Fruit fly (Drosophila melanogaster) whole organism, embryonic: Measurements from ENCODE around the gene Arpc1.
A peak's percentile ranks its signal among the peaks of the same experiment; 100 is the strongest.

Experiments used
- ATbp ChIP-seq: fragments of 200-800 bp; sonication (Bioruptor generic); optimal IDR thresholded peaks from 2 replicates; lab custom pipeline; 2017; ENCODE audit warnings: missing biosample characterization, mild to moderate bottlenecking, missing genetic modification characterization, missing genetic modification reagents
- CG11560 ChIP-seq: fragments of 200-800 bp; sonication (Bioruptor generic); IDR thresholded peaks from 3 replicates; pipeline ENCODE4 v1.3.6; 2022; ENCODE audit warnings: missing biosample characterization, missing genetic modification characterization
- CG14965 ChIP-seq: fragments of 200-800 bp; sonication (Bioruptor generic); optimal IDR thresholded peaks from 2 replicates; lab custom pipeline; 2016; ENCODE audit warnings: missing biosample characterization, missing genetic modification characterization, borderline replicate concordance
- CG2199 ChIP-seq: fragments of 200-800 bp; sonication (Bioruptor generic); IDR thresholded peaks from 3 replicates; pipeline ENCODE4 v1.3.6; 2022; ENCODE audit warnings: missing biosample characterization, missing genetic modification characterization
- CG2712 ChIP-seq: fragments of 200-800 bp; optimal IDR thresholded peaks from 3 replicates; lab custom pipeline; 2019; ENCODE audit warnings: missing biosample characterization, mild to moderate bottlenecking, missing genetic modification characterization, moderate library complexity
- CG32532 ChIP-seq: fragments of 200-800 bp; sonication (Bioruptor generic); IDR thresholded peaks from 2 replicates; pipeline ENCODE4 v1.3.6; 2022; ENCODE audit warnings: missing biosample characterization, missing genetic modification characterization
- CG34376 ChIP-seq: fragments of 200-800 bp; sonication (Bioruptor generic); optimal IDR thresholded peaks from 2 replicates; lab custom pipeline; 2018; ENCODE audit warnings: missing biosample characterization, mild to moderate bottlenecking, missing genetic modification characterization
- CG3726 ChIP-seq: fragments of 200-800 bp; sonication (Bioruptor generic); IDR thresholded peaks from 3 replicates; pipeline ENCODE4, ENCODE4 v1.3.6; 2022; ENCODE audit warnings: missing biosample characterization, missing genetic modification characterization
- Chrac-16 ChIP-seq: fragments of 200-800 bp; sonication (Bioruptor generic); optimal IDR thresholded peaks from 3 replicates; lab custom pipeline; 2016; ENCODE audit warnings: missing biosample characterization, missing genetic modification characterization
- Deaf1 ChIP-seq: fragments of 200-800 bp; optimal IDR thresholded peaks from 3 replicates; lab custom pipeline; 2019; ENCODE audit warnings: missing biosample characterization, mild to moderate bottlenecking, missing genetic modification characterization, moderate library complexity
- ERR ChIP-seq: fragments of 200-800 bp; sonication (Bioruptor generic); optimal IDR thresholded peaks from 2 replicates; lab custom pipeline; 2016; ENCODE audit warnings: missing biosample characterization, missing genetic modification characterization
- HLH4C ChIP-seq: fragments of 200-800 bp; sonication (Bioruptor generic); IDR thresholded peaks from 3 replicates; pipeline ENCODE4 v1.3.6; 2022; ENCODE audit warnings: missing biosample characterization, missing genetic modification characterization; ENCODE audit not compliant: partially characterized antibody
- Hey ChIP-seq: fragments of 200-800 bp; sonication (Bioruptor generic); optimal IDR thresholded peaks from 3 replicates; lab custom pipeline; 2018; ENCODE audit warnings: missing biosample characterization, mild to moderate bottlenecking, missing genetic modification characterization
- Med ChIP-seq: fragments of 200-800 bp; sonication (Bioruptor generic); peaks from one replicate; lab custom pipeline; 2016; ENCODE audit warnings: missing biosample characterization, missing genetic modification characterization, mild to moderate bottlenecking, inconsistent platforms, moderate library complexity
- NC2α ChIP-seq: fragments of 200-800 bp; sonication (Bioruptor generic); optimal IDR thresholded peaks from 2 replicates; lab custom pipeline; 2016; ENCODE audit warnings: missing biosample characterization, missing genetic modification characterization
- Nf-YB ChIP-seq: fragments of 200-800 bp; sonication (Bioruptor generic); optimal IDR thresholded peaks from 3 replicates; lab custom pipeline; 2019; ENCODE audit warnings: missing biosample characterization, mild to moderate bottlenecking, missing genetic modification characterization, moderate library complexity
- Oaz ChIP-seq: fragments of 200-800 bp; sonication (Bioruptor generic); IDR thresholded peaks from 2 replicates; pipeline ENCODE4 v1.3.6; 2022; ENCODE audit warnings: missing biosample characterization, missing genetic modification characterization
- aop ChIP-seq: fragments of 200-800 bp; sonication (Bioruptor generic); IDR thresholded peaks from 2 replicates; pipeline ENCODE4 v1.3.6; 2022; ENCODE audit warnings: missing biosample characterization, missing genetic modification characterization
- ap ChIP-seq: fragments of 200-800 bp; sonication (Bioruptor generic); IDR thresholded peaks from 2 replicates; pipeline ENCODE4 v1.3.6; 2022; ENCODE audit warnings: missing biosample characterization, missing genetic modification characterization
- ase ChIP-seq: fragments of 200-800 bp; sonication (Bioruptor generic); IDR thresholded peaks from 3 replicates; pipeline ENCODE4 v1.3.6; 2022; ENCODE audit warnings: missing biosample characterization, missing genetic modification characterization
- caup ChIP-seq: fragments of 200-800 bp; sonication (Bioruptor generic); optimal IDR thresholded peaks from 3 replicates; lab custom pipeline; 2017; ENCODE audit warnings: missing biosample characterization, mild to moderate bottlenecking, missing genetic modification characterization, moderate library complexity; ENCODE audit not compliant: severe bottlenecking
- chinmo ChIP-seq: fragments of 200-800 bp; sonication (Bioruptor generic); IDR thresholded peaks from 4 replicates; pipeline ENCODE4 v1.3.6; 2022; ENCODE audit warnings: missing biosample characterization, missing genetic modification characterization; ENCODE audit not compliant: partially characterized antibody
- corto ChIP-seq: fragments of 200-800 bp; sonication (Bioruptor generic); optimal IDR thresholded peaks from 2 replicates; lab custom pipeline; 2016; ENCODE audit warnings: missing biosample characterization, mild to moderate bottlenecking, missing genetic modification characterization, moderate library complexity
- croc ChIP-seq: fragments of 200-800 bp; sonication (Bioruptor generic); conservative IDR thresholded peaks from 3 replicates; pipeline ENCODE4 v1.3.6; 2022; ENCODE audit warnings: missing biosample characterization, missing genetic modification characterization
- crol ChIP-seq: fragments of 200-800 bp; sonication (Bioruptor generic); IDR thresholded peaks from 2 replicates; pipeline ENCODE4 v1.3.6; 2022; ENCODE audit warnings: missing biosample characterization, missing genetic modification characterization
- cwo ChIP-seq: fragments of 200-800 bp; sonication (Bioruptor generic); optimal IDR thresholded peaks from 3 replicates; lab custom pipeline; 2017; ENCODE audit warnings: missing biosample characterization, missing genetic modification characterization, mild to moderate bottlenecking, moderate library complexity, missing genetic modification reagents
- exex ChIP-seq: fragments of 200-800 bp; sonication (Bioruptor generic); optimal IDR thresholded peaks from 4 replicates; lab custom pipeline; 2018; ENCODE audit warnings: missing biosample characterization, mild to moderate bottlenecking, missing genetic modification characterization, moderate library complexity
- ftz-f1 ChIP-seq: fragments of 200-800 bp; sonication (Bioruptor generic); optimal IDR thresholded peaks from 2 replicates; lab custom pipeline; 2016; ENCODE audit warnings: missing biosample characterization, missing genetic modification characterization
- fu2 ChIP-seq: fragments of 200-800 bp; sonication (Bioruptor generic); optimal IDR thresholded peaks from 2 replicates; lab custom pipeline; 2016; ENCODE audit warnings: missing biosample characterization, missing genetic modification characterization
- grn ChIP-seq: fragments of 200-800 bp; sonication (Bioruptor generic); optimal IDR thresholded peaks from 3 replicates; lab custom pipeline; 2017; ENCODE audit warnings: missing biosample characterization, missing genetic modification characterization
- jigr1 ChIP-seq: fragments of 200-800 bp; sonication (Bioruptor generic); IDR thresholded peaks from 3 replicates; pipeline ENCODE4 v1.3.6; 2022; ENCODE audit warnings: missing biosample characterization, missing genetic modification characterization
- jing ChIP-seq: fragments of 200-800 bp; sonication (Bioruptor generic); optimal IDR thresholded peaks from 2 replicates; lab custom pipeline; 2018; ENCODE audit warnings: missing biosample characterization, mild to moderate bottlenecking, missing genetic modification characterization
- lbe ChIP-seq: fragments of 200-800 bp; sonication (Bioruptor generic); optimal IDR thresholded peaks from 2 replicates; lab custom pipeline; 2016; ENCODE audit warnings: missing biosample characterization, mild to moderate bottlenecking, missing genetic modification characterization
- mirr ChIP-seq: fragments of 200-800 bp; sonication (Bioruptor generic); optimal IDR thresholded peaks from 3 replicates; lab custom pipeline; 2018; ENCODE audit warnings: missing biosample characterization, mild to moderate bottlenecking, missing genetic modification characterization
- pan ChIP-seq, 4 experiments: fragments of >200 bp in 3 of 4; fragments of 200-800 bp in 1 of 4; sonication (Bioruptor generic) in 1 of 4; optimal IDR thresholded peaks in 3 of 4; IDR thresholded peaks in 1 of 4; 2 replicates each; pipeline versions ENCODE4 v1.3.6 to Lab custom; 2017 to 2022; ENCODE audit warnings: missing biosample characterization in 2 of 4, missing genetic modification characterization in 2 of 4, mixed read lengths in 1 of 4
- pros ChIP-seq: fragments of 200-800 bp; sonication (Bioruptor generic); optimal IDR thresholded peaks from 3 replicates; lab custom pipeline; 2019; ENCODE audit warnings: missing biosample characterization, mild to moderate bottlenecking, missing genetic modification characterization, moderate library complexity
- sens-2 ChIP-seq: fragments of 200-800 bp; sonication (Bioruptor generic); IDR thresholded peaks from 2 replicates; pipeline ENCODE4 v1.3.6; 2022; ENCODE audit warnings: missing biosample characterization, missing genetic modification characterization
- slou ChIP-seq: fragments of 200-800 bp; sonication (Bioruptor generic); optimal IDR thresholded peaks from 3 replicates; lab custom pipeline; 2016; ENCODE audit warnings: missing biosample characterization, missing genetic modification characterization
- sug ChIP-seq: fragments of 200-800 bp; optimal IDR thresholded peaks from 2 replicates; lab custom pipeline; 2019; ENCODE audit warnings: missing biosample characterization, mild to moderate bottlenecking, missing genetic modification characterization, moderate library complexity
- twi ChIP-seq: fragments of 200-800 bp; optimal IDR thresholded peaks from 2 replicates; lab custom pipeline; 2019; ENCODE audit warnings: missing biosample characterization, mild to moderate bottlenecking, missing genetic modification characterization, moderate library complexity
- wor ChIP-seq: fragments of 200-800 bp; sonication (Bioruptor generic); IDR thresholded peaks from 2 replicates; pipeline ENCODE4 v1.3.6; 2022; ENCODE audit warnings: missing biosample characterization, missing genetic modification characterization

The Arpc1 gene

DNA sequence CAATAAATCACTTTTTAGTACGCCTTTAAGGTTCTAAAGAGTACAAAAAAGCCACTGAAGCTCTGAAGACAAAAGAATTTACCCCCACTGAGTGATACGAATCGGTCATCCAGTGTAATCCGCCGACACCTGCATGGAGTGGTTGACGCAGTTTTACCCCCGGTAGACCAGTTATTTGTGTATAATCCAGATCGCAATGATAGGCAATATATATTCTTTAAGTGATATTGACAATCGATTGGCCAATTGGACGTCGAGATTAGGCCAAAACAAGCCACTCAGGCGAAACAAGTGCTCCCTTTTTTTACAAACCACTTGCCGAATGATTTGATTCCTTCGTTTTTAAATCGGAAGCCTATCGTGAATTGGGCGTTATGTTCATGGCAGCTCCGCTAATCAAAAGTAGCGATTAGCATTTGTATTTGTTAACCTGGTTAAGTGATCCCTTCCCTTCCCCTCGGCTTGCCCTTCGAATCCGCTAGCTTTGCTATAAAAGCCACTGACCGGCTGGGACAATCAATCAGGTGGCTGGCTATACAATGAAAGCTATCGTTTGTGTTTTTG is 16.8 kb upstream of the Arpc1 start, which contains the start of gene CG7916:
TSS of gene CG7916 (plus strand) at position 514 of the 564 bp plus-strand sequence.
- peak; percentile 12 for TF ChIP-seq Hey
- peak; percentile 41 for TF ChIP-seq CG34376
- peak; percentile 75 for TF ChIP-seq exex (tag; lab: Kevin White, UChicago)
- TF ChIP-seq grn = peak; percentile 46
- no peak for TF ChIP-seq caup (GFP tag; lab: Kevin White, UChicago)
- TF ChIP-seq CG11560 (tag; lab: Robert Waterston, UW) = no peak
- TF ChIP-seq crol (GFP tag; lab: Robert Waterston, UW) = peak; percentile 36; the same call in 1 of the 2 replicates
- TF ChIP-seq sug = peak; percentile 90
- TF ChIP-seq NC2α = no peak
- TF ChIP-seq croc (GFP tag; lab: Robert Waterston, UW) = no peak
- peak; percentile 48 for TF ChIP-seq Deaf1 (tag; lab: Kevin White, UChicago)
- TF ChIP-seq ERR (GFP tag; lab: Kevin White, UChicago) = no peak

- TF ChIP-seq ase (GFP tag; lab: Robert Waterston, UW) (0 out of 3 replicates have a peak, but pooled peaks have one; percentile 19), ATbp (GFP tag; lab: Kevin White, UChicago) (no peak), Deaf1 (tag; lab: Kevin White, UChicago) (peak; percentile 58), CG2199 (GFP tag; lab: Robert Waterston, UW) (no peak), cwo (peak; percentile 51), fu2 (no peak), HLH4C (no peak), slou (no peak), CG14965 (no peak), Nf-YB (GFP tag; lab: Kevin White, UChicago) (no peak), twi (tag; lab: Kevin White, UChicago) (no peak), grn (peak; percentile 25), Med (GFP tag; lab: Kevin White, UChicago) (peak; percentile 37), Oaz (GFP tag; lab: Robert Waterston, UW) (no peak), pan (optimal IDR thresholded peaks at IDR 0.05; lab: Kevin White, UChicago) (no peak), pan (GFP tag; optimal IDR thresholded peaks at IDR 0.05 in 1 of 2, IDR thresholded peaks at IDR 0.05 in 1 of 2) (peak in 1 of 2 experiments; percentile 24), aop (no peak), pros (GFP tag; lab: Kevin White, UChicago) (no peak), CG32532 (peak; percentile 30; the same call in 1 of the 2 replicates), exex (tag; lab: Kevin White, UChicago) (peak; percentile 87), mirr (GFP tag; lab: Kevin White, UChicago) (peak; percentile 7), wor (GFP tag; lab: Robert Waterston, UW) (no peak), chinmo (GFP tag; lab: Robert Waterston, UW) (no peak), sens-2 (GFP tag; lab: Robert Waterston, UW) (no peak), corto (peak; percentile 2), ftz-f1 (GFP tag; lab: Kevin White, UChicago) (no peak), Chrac-16 (GFP tag; lab: Kevin White, UChicago) (no peak), ap (GFP tag; lab: Robert Waterston, UW) (no peak), CG2712 (tag; lab: Kevin White, UChicago) (no peak), jing (GFP tag; lab: Kevin White, UChicago) (no peak), jigr1 (GFP tag; lab: Robert Waterston, UW) (no peak), sug (peak; percentile 92), lbe (peak; percentile 5), CG3726 (GFP tag; lab: Robert Waterston, UW) (no peak)
These were observed 15.6 kb upstream of the Arpc1 start, which contains the start of gene CG8997 for dm6 chr2L:13845178-13845577. Gene CG8997, minus strand, starts transcription at chr2L:13845325.
